Fruit fly (Drosophila melanogaster): Measurements from ENCODE around the gene tey.

Gene tey

DNA sequence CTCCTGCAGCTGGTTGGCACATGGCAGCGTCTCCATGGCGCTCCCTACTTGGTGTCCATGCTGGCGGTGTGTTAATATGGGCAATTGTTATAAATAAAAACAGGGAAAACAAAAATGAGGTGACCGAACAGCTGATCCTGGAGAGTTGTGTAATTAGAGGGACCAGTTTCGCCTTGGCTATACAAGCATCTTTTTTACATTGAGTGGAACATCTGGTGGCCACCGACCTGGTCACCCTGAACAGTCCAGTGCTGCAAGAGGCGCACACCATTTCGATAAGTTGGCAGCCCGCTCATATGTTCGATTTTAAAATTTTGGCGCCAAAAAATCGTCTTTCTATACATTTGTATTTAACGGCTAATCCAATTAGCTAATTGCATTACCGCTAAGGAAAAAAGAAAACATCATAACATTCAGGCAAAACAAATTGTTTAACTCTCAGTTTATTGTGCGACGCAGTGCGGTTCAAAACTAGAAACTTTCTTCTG is 23.3 kb upstream of the tey start, which contains the start of the genes CG8765 and Gbeta76C:
Gene CG8765, minus strand, starts transcription at position 154 of the 488 bp plus-strand sequence.
Gene Gbeta76C, plus strand, starts transcription at position 438 of the 488 bp plus-strand sequence.
- TF ChIP-seq CG17829 (tag; optimal IDR thresholded peaks at IDR 0.05), result peak; percentile 48
- TF ChIP-seq CG8924 (tag; optimal IDR thresholded peaks at IDR 0.05), result peak; percentile 37
- TF ChIP-seq jing (GFP tag; optimal IDR thresholded peaks at IDR 0.05), result no peak
- TF ChIP-seq D (optimal IDR thresholded peaks at IDR 0.05), result peak; percentile 16
- TF ChIP-seq D (GFP tag; optimal IDR thresholded peaks at IDR 0.05), result no peak
- peak; percentile 6 for TF ChIP-seq kay (GFP tag; optimal IDR thresholded peaks at IDR 0.05)
- peak; percentile 75 for TF ChIP-seq Rfx (GFP tag; IDR thresholded peaks at IDR 0.05)
- peak; percentile 80 for TF ChIP-seq HmgZ (tag; optimal IDR thresholded peaks at IDR 0.05)
- TF ChIP-seq bsh (GFP tag; optimal IDR thresholded peaks at IDR 0.05), result no peak
- no peak for TF ChIP-seq pita (GFP tag; optimal IDR thresholded peaks at IDR 0.05)
- TF ChIP-seq CG17568 (GFP tag; optimal IDR thresholded peaks at IDR 0.05), result no peak
- TF ChIP-seq her (GFP tag; optimal IDR thresholded peaks at IDR 0.05), result peak; percentile 65
- TF ChIP-seq Atf-2 (GFP tag; optimal IDR thresholded peaks at IDR 0.05), result no peak
- no peak for TF ChIP-seq Ssrp (tag; optimal IDR thresholded peaks at IDR 0.05)
- TF ChIP-seq knrl (GFP tag; IDR thresholded peaks at IDR 0.05; ENCODE audit: partially characterized antibody), result peak; percentile 55; the same call in 1 of the 3 replicates
- TF ChIP-seq CG12744 (GFP tag; optimal IDR thresholded peaks at IDR 0.05), result peak; percentile 64
- no peak for TF ChIP-seq pros (GFP tag; optimal IDR thresholded peaks at IDR 0.05)
- no peak for TF ChIP-seq Sox102F (GFP tag; optimal IDR thresholded peaks at IDR 0.05)
- no peak for TF ChIP-seq CG30020 (tag; optimal IDR thresholded peaks at IDR 0.05)
- TF ChIP-seq wek (GFP tag; optimal IDR thresholded peaks at IDR 0.05), result no peak
- no peak for TF ChIP-seq CG14441 (GFP tag; IDR thresholded peaks at IDR 0.05)
- TF ChIP-seq CG2678 (tag; optimal IDR thresholded peaks at IDR 0.05), result no peak
- TF ChIP-seq CG2116 (GFP tag; optimal IDR thresholded peaks at IDR 0.05), result peak; percentile 62
- peak; percentile 7 for TF ChIP-seq CG10654 (GFP tag; optimal IDR thresholded peaks at IDR 0.05)
- no peak for TF ChIP-seq CG4707 (GFP tag; optimal IDR thresholded peaks at IDR 0.05)
- TF ChIP-seq bowl (GFP tag; IDR thresholded peaks at IDR 0.05), result no peak
- peak; percentile 13 for TF ChIP-seq Abd-B (GFP tag; optimal IDR thresholded peaks at IDR 0.05)
- TF ChIP-seq CG15696 (tag; optimal IDR thresholded peaks at IDR 0.05), result no peak
- TF ChIP-seq amos (GFP tag; IDR thresholded peaks at IDR 0.05; ENCODE audit: partially characterized antibody), result peak; percentile 60
- no peak for TF ChIP-seq az2 (GFP tag; optimal IDR thresholded peaks at IDR 0.05)
- TF ChIP-seq Dfd (GFP tag; optimal IDR thresholded peaks at IDR 0.05), result no peak
- TF ChIP-seq CG7987 (GFP tag; optimal IDR thresholded peaks at IDR 0.05), result peak; percentile 51
- TF ChIP-seq Ets97D (GFP tag; optimal IDR thresholded peaks at IDR 0.05), result peak; percentile 92
- TF ChIP-seq CG11723 (GFP tag; optimal IDR thresholded peaks at IDR 0.05), result no peak
- TF ChIP-seq Xbp1 (GFP tag; optimal IDR thresholded peaks at IDR 0.05), result peak; percentile 55
- TF ChIP-seq CG34376 (GFP tag; optimal IDR thresholded peaks at IDR 0.05), result no peak
- TF ChIP-seq CG14050 (GFP tag; IDR thresholded peaks at IDR 0.05), result no peak
- no peak for TF ChIP-seq PHDP (tag; optimal IDR thresholded peaks at IDR 0.05)
- peak; percentile 89 for TF ChIP-seq CG12769 (tag; optimal IDR thresholded peaks at IDR 0.05)
- TF ChIP-seq HLH3B (GFP tag; IDR thresholded peaks at IDR 0.05), result no peak
- TF ChIP-seq CG10543 (GFP tag; optimal IDR thresholded peaks at IDR 0.05), result peak; percentile 35
- TF ChIP-seq CG15479 (GFP tag; optimal IDR thresholded peaks at IDR 0.05), result no peak
- peak; percentile 39 for TF ChIP-seq jumu (GFP tag; optimal IDR thresholded peaks at IDR 0.05)
- TF ChIP-seq Jarid2 (GFP tag; optimal IDR thresholded peaks at IDR 0.05), result no peak
- TF ChIP-seq ranshi (GFP tag; IDR thresholded peaks at IDR 0.05), result peak; percentile 88
- TF ChIP-seq CG15514 (GFP tag; optimal IDR thresholded peaks at IDR 0.05), result peak; percentile 88
- TF ChIP-seq CG32532 (GFP tag; IDR thresholded peaks at IDR 0.05), result 0 out of 2 replicates have a peak, but pooled peaks have one; percentile 18
- no peak for TF ChIP-seq gsb (GFP tag; IDR thresholded peaks at IDR 0.05)
- peak; percentile 1 for TF ChIP-seq CG3995 (GFP tag; optimal IDR thresholded peaks at IDR 0.05)
- peak; percentile 84 for TF ChIP-seq CG33213 (GFP tag; optimal IDR thresholded peaks at IDR 0.05)
